Worm (Caenorhabditis elegans) whole organism, L1 larva: Measurements from ENCODE around the gene srr-10.
A peak's percentile ranks its signal among the peaks of the same experiment; 100 is the strongest.

ENCODE experiments used
- C04F5.9 ChIP-seq: sonication (generic microtip); optimal IDR thresholded peaks from 2 replicates; lab custom pipeline; 2016; ENCODE audit warnings: missing genetic modification characterization, missing compliant biosample characterization
- C16A3.4 ChIP-seq: fragments of 150-350 bp; optimal IDR thresholded peaks from 2 replicates; lab custom pipeline; 2014; ENCODE audit warnings: missing biosample characterization, missing genetic modification characterization
- C34B4.2 ChIP-seq: sonication (generic microtip); optimal IDR thresholded peaks from 2 replicates; lab custom pipeline; 2017; ENCODE audit warnings: mild to moderate bottlenecking, missing genetic modification characterization, missing compliant biosample characterization
- F16B12.6 ChIP-seq: fragments of 150-350 bp; optimal IDR thresholded peaks from 2 replicates; lab custom pipeline; 2014; ENCODE audit warnings: missing biosample characterization, missing genetic modification characterization
- Y116A8C.19 ChIP-seq: sonication (generic microtip); optimal IDR thresholded peaks from 2 replicates; lab custom pipeline; 2016; ENCODE audit warnings: missing compliant biosample characterization, missing genetic modification characterization, borderline replicate concordance
- alr-1 ChIP-seq: fragments of 200-800 bp; sonication (Bioruptor generic); optimal IDR thresholded peaks from 2 replicates; lab custom pipeline; 2018; ENCODE audit warnings: borderline replicate concordance, mild to moderate bottlenecking, missing genetic modification characterization, missing compliant biosample characterization
- blmp-1 ChIP-seq: fragments of 150-350 bp; optimal IDR thresholded peaks from 2 replicates; lab custom pipeline; 2014; ENCODE audit warnings: missing biosample characterization, missing genetic modification characterization
- ceh-63 ChIP-seq: fragments of 200-800 bp; sonication (Bioruptor generic); optimal IDR thresholded peaks from 2 replicates; lab custom pipeline; 2018; ENCODE audit warnings: mild to moderate bottlenecking, missing genetic modification characterization, missing compliant biosample characterization
- ceh-8 ChIP-seq: fragments of 200-800 bp; sonication (Bioruptor generic); optimal IDR thresholded peaks from 2 replicates; lab custom pipeline; 2018; ENCODE audit warnings: mild to moderate bottlenecking, missing genetic modification characterization, moderate library complexity, missing compliant biosample characterization
- dpl-1 ChIP-seq, 3 experiments: fragments of 150-350 bp in 2 of 3; sonication (generic microtip) in 1 of 3; optimal IDR thresholded peaks; 2 replicates each; lab custom pipeline; 2014 to 2017; ENCODE audit warnings: missing biosample characterization in 3 of 3, missing genetic modification characterization in 3 of 3, missing genetic modification reagents in 3 of 3
- efl-1 ChIP-seq, 4 experiments: fragments of 150-350 bp; optimal IDR thresholded peaks in 3 of 4; peaks in 1 of 4; 1 replicate in 1 of 4; 2 replicates in 3 of 4; lab custom pipeline; 2014; ENCODE audit warnings: missing biosample characterization in 2 of 4, missing genetic modification characterization in 2 of 4, missing genetic modification reagents in 2 of 4
- efl-3 ChIP-seq: fragments of 200-800 bp; sonication (Bioruptor generic); optimal IDR thresholded peaks from 2 replicates; lab custom pipeline; 2018; ENCODE audit warnings: mild to moderate bottlenecking, missing genetic modification characterization, missing compliant biosample characterization
- egl-13 ChIP-seq: sonication (generic microtip); optimal IDR thresholded peaks from 2 replicates; lab custom pipeline; 2016; ENCODE audit warnings: missing genotype, missing genetic modification reagents, missing genetic modification characterization, missing compliant biosample characterization
- egl-27 ChIP-seq, 2 experiments: fragments of 150-350 bp in 1 of 2; sonication (generic microtip); optimal IDR thresholded peaks; 3 replicates each; lab custom pipeline; 2017 to 2018; ENCODE audit warnings: missing biosample characterization in 2 of 2, missing genetic modification characterization in 2 of 2, missing genetic modification reagents in 2 of 2
- elt-2 ChIP-seq: sonication (generic microtip); optimal IDR thresholded peaks from 2 replicates; lab custom pipeline; 2016; ENCODE audit warnings: missing genetic modification characterization, mild to moderate bottlenecking, inconsistent platforms, missing compliant biosample characterization, missing genetic modification reagents
- elt-3 ChIP-seq, 6 experiments: fragments of 150-350 bp in 1 of 6; sonication (generic microtip); optimal IDR thresholded peaks; 2 replicates each; lab custom pipeline; 2017 to 2018; ENCODE audit warnings: missing biosample characterization in 6 of 6, missing genetic modification characterization in 6 of 6, inconsistent platforms in 1 of 6
- ets-5 ChIP-seq: fragments of 200-800 bp; sonication (Bioruptor generic); IDR thresholded peaks from 2 replicates; pipeline ENCODE4 v1.3.6; 2022; ENCODE audit warnings: missing genetic modification characterization, missing compliant biosample characterization
- fkh-10 ChIP-seq: sonication (generic microtip); optimal IDR thresholded peaks from 2 replicates; lab custom pipeline; 2017; ENCODE audit warnings: missing biosample characterization, missing genetic modification reagents, missing genetic modification characterization
- fkh-4 ChIP-seq: sonication (generic microtip); optimal IDR thresholded peaks from 2 replicates; lab custom pipeline; 2016; ENCODE audit warnings: missing compliant biosample characterization, missing genetic modification characterization, borderline replicate concordance
- grh-1 ChIP-seq: fragments of 200-800 bp; sonication (Bioruptor generic); IDR thresholded peaks from 2 replicates; pipeline ENCODE4 v1.3.6; 2022; ENCODE audit warnings: missing genetic modification reagents, missing genetic modification characterization, missing compliant biosample characterization
- hlh-4 ChIP-seq: sonication (generic microtip); optimal IDR thresholded peaks from 2 replicates; lab custom pipeline; 2016; ENCODE audit warnings: mild to moderate bottlenecking, missing genetic modification characterization, missing compliant biosample characterization
- irx-1 ChIP-seq: sonication (generic microtip); optimal IDR thresholded peaks from 2 replicates; lab custom pipeline; 2016; ENCODE audit warnings: missing genetic modification characterization, missing compliant biosample characterization
- isw-1 ChIP-seq: fragments of 200-800 bp; sonication (Bioruptor generic); IDR thresholded peaks from 2 replicates; pipeline ENCODE4 v1.3.6; 2022; ENCODE audit warnings: missing genetic modification characterization, missing compliant biosample characterization
- lin-14 ChIP-seq: fragments of 200-800 bp; sonication (Bioruptor generic); optimal IDR thresholded peaks from 2 replicates; lab custom pipeline; 2018; ENCODE audit warnings: mild to moderate bottlenecking, missing genetic modification characterization, moderate library complexity, missing compliant biosample characterization
- lin-15B ChIP-seq: fragments of 150-350 bp; sonication (generic microtip); optimal IDR thresholded peaks from 3 replicates; lab custom pipeline; 2014; ENCODE audit warnings: missing biosample characterization, missing genetic modification characterization
- lin-39 ChIP-seq: fragments of 150-350 bp; optimal IDR thresholded peaks from 2 replicates; lab custom pipeline; 2014; ENCODE audit warnings: missing biosample characterization, missing genetic modification reagents, missing genetic modification characterization
- lir-3 ChIP-seq: sonication (generic microtip); optimal IDR thresholded peaks from 2 replicates; lab custom pipeline; 2016; ENCODE audit warnings: mild to moderate bottlenecking, missing genetic modification characterization, moderate library complexity, missing compliant biosample characterization; ENCODE audit not compliant: poor library complexity
- mef-2 ChIP-seq: fragments of 150-350 bp; optimal IDR thresholded peaks from 2 replicates; lab custom pipeline; 2014; ENCODE audit warnings: missing biosample characterization, missing genetic modification characterization
- nhr-11 ChIP-seq: fragments of 150-350 bp; optimal IDR thresholded peaks from 2 replicates; lab custom pipeline; 2014; ENCODE audit warnings: missing biosample characterization, missing genetic modification characterization
- nhr-19 ChIP-seq: fragments of 200-800 bp; sonication (Bioruptor generic); conservative IDR thresholded peaks from 2 replicates; pipeline ENCODE4 v1.3.6; 2022; ENCODE audit warnings: missing genetic modification characterization, missing compliant biosample characterization
- nhr-20 ChIP-seq: sonication (generic microtip); optimal IDR thresholded peaks from 2 replicates; lab custom pipeline; 2016; ENCODE audit warnings: mild to moderate bottlenecking, missing genetic modification characterization, missing compliant biosample characterization
- nhr-71 ChIP-seq: sonication (generic microtip); optimal IDR thresholded peaks from 2 replicates; lab custom pipeline; 2016; ENCODE audit warnings: mild to moderate bottlenecking, missing genetic modification characterization, moderate library complexity, missing compliant biosample characterization
- nhr-84 ChIP-seq: sonication (generic microtip); optimal IDR thresholded peaks from 2 replicates; lab custom pipeline; 2017; ENCODE audit warnings: missing biosample characterization, missing genetic modification characterization
- nhr-85 ChIP-seq: sonication (generic microtip); peaks from one replicate; lab custom pipeline; 2016; ENCODE audit warnings: missing genetic modification characterization, inconsistent platforms, missing compliant biosample characterization
- nhr-90 ChIP-seq: sonication (generic microtip); optimal IDR thresholded peaks from 2 replicates; lab custom pipeline; 2016; ENCODE audit warnings: mild to moderate bottlenecking, missing genetic modification characterization, missing compliant biosample characterization; ENCODE audit not compliant: poor library complexity
- pax-3 ChIP-seq: fragments of 200-800 bp; sonication (Bioruptor generic); optimal IDR thresholded peaks from 2 replicates; lab custom pipeline; 2018; ENCODE audit warnings: mild to moderate bottlenecking, missing genetic modification characterization, moderate library complexity, missing compliant biosample characterization
- pqm-1 ChIP-seq: sonication (generic microtip); optimal IDR thresholded peaks from 3 replicates; lab custom pipeline; 2017; ENCODE audit warnings: missing biosample characterization, missing genetic modification characterization
- snu-23 ChIP-seq: sonication (generic microtip); optimal IDR thresholded peaks from 2 replicates; lab custom pipeline; 2016; ENCODE audit warnings: missing genetic modification characterization, missing compliant biosample characterization
- sox-4 ChIP-seq: sonication (generic microtip); optimal IDR thresholded peaks from 2 replicates; lab custom pipeline; 2016; ENCODE audit warnings: missing genetic modification characterization, missing compliant biosample characterization
- sptf-1 ChIP-seq: fragments of 150-350 bp; optimal IDR thresholded peaks from 2 replicates; lab custom pipeline; 2014; ENCODE audit warnings: missing biosample characterization, missing genetic modification characterization
- sup-37 ChIP-seq: fragments of 200-800 bp; sonication (Bioruptor generic); optimal IDR thresholded peaks from 2 replicates; lab custom pipeline; 2018; ENCODE audit warnings: mild to moderate bottlenecking, missing genetic modification characterization, missing compliant biosample characterization
- unc-62 ChIP-seq: fragments of 150-350 bp; optimal IDR thresholded peaks from 2 replicates; lab custom pipeline; 2014; ENCODE audit warnings: missing biosample characterization, missing genetic modification reagents, missing genetic modification characterization
- unc-86 ChIP-seq: sonication (generic microtip); optimal IDR thresholded peaks from 2 replicates; lab custom pipeline; 2016; ENCODE audit warnings: missing genetic modification characterization, missing compliant biosample characterization
- unc-98 ChIP-seq: fragments of 200-800 bp; sonication (Bioruptor generic); IDR thresholded peaks from 2 replicates; pipeline ENCODE4 v1.3.6; 2022; ENCODE audit warnings: missing genetic modification characterization, missing compliant biosample characterization
- xbp-1 ChIP-seq: sonication (generic microtip); optimal IDR thresholded peaks from 2 replicates; lab custom pipeline; 2016; ENCODE audit warnings: missing genetic modification characterization, missing compliant biosample characterization
- zag-1 ChIP-seq: fragments of 150-350 bp; optimal IDR thresholded peaks from 2 replicates; lab custom pipeline; 2014; ENCODE audit warnings: missing biosample characterization, missing genetic modification characterization
- zip-4 ChIP-seq: fragments of 200-800 bp; sonication (Bioruptor generic); optimal IDR thresholded peaks from 2 replicates; lab custom pipeline; 2018; ENCODE audit warnings: mild to moderate bottlenecking, missing genetic modification characterization, moderate library complexity, missing compliant biosample characterization
- ztf-11 ChIP-seq, 2 experiments: sonication (generic microtip); optimal IDR thresholded peaks; 2 replicates each; lab custom pipeline; 2016 to 2017; ENCODE audit warnings: missing genetic modification characterization in 2 of 2, missing biosample characterization in 1 of 2, missing compliant biosample characterization in 1 of 2
- ztf-4 ChIP-seq: fragments of 150-350 bp; optimal IDR thresholded peaks from 2 replicates; lab custom pipeline; 2014; ENCODE audit warnings: missing biosample characterization, missing genetic modification characterization

Gene srr-10

DNA sequence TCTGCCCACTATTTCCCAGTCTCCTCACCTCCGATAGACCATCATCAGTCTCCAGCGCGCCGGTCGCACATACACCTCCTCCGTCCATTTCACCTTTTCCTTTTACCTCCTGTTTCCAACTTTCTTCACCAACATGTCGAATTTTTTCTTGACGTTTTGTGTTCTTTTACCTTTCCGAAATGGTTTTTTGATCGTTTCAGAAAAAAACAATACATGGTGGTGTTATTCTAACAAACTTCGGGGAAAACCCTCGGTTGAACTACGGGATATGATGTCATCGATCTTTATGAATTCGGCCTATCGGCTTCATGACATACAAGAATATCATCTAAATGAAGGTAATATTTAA lies 6.8 kb upstream of the srr-10 start, which contains the start of gene Y97E10C.1:
Gene Y97E10C.1, plus strand, starts transcription at position 201 of the 349 bp plus-strand sequence.
- TF ChIP-seq sptf-1 (tag; lab: Kevin White, UChicago), result no peak
- peak; percentile 87 for TF ChIP-seq nhr-85 (tag; lab: Kevin White, UChicago)
- TF ChIP-seq unc-86 (tag; lab: Kevin White, UChicago), result no peak
- no peak for TF ChIP-seq efl-1 (optimal IDR thresholded peaks at IDR 0.05; lab: Kevin White, UChicago)
- TF ChIP-seq efl-1 (GFP tag; optimal IDR thresholded peaks at IDR 0.05 in 1 of 2; lab: Kevin White, UChicago), result peak in 1 of 2 experiments; percentile 37
- TF ChIP-seq elt-2 (tag; lab: Kevin White, UChicago), result no peak
- no peak for TF ChIP-seq lir-3 (tag; lab: Kevin White, UChicago)
- TF ChIP-seq elt-3 (tag; optimal IDR thresholded peaks at IDR 0.05; lab: Kevin White, UChicago), result peak in 1 of 6 experiments; percentile 18
- TF ChIP-seq blmp-1 (tag; lab: Kevin White, UChicago), result peak; percentile 79
- no peak for TF ChIP-seq Y116A8C.19
- no peak for TF ChIP-seq sup-37 (GFP tag; lab: Kevin White, UChicago)
- no peak for TF ChIP-seq dpl-1 (GFP tag; optimal IDR thresholded peaks at IDR 0.05; lab: Kevin White, UChicago)
- no peak for TF ChIP-seq nhr-90 (tag; lab: Kevin White, UChicago)
- TF ChIP-seq ztf-4, result no peak
- no peak for TF ChIP-seq pax-3 (tag; lab: Kevin White, UChicago)

DNA sequence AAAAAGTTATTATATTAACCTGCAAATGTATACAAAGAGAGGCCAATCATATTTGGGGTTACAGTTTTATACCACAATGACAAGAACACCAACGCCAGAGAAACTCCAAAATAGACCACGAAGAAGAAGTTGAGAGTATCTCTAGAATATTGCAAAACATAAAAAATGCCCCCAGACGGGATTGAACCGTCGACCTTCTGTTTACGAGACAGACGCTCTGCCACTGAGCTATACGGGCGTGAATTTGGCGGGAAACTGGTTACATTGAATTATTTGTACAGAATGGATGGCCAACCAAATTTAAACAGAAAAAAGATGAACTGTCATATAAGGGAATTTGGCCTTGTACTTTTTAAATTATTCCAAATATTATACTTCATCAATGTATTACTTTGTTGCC lies 4.9 kb upstream of the srr-10 start:
- peak; percentile 49 for TF ChIP-seq nhr-19 (GFP tag; lab: Robert Waterston, UW)
- no peak for TF ChIP-seq mef-2 (tag; lab: Kevin White, UChicago)
- TF ChIP-seq ztf-11 (tag; optimal IDR thresholded peaks at IDR 0.05; lab: Kevin White, UChicago), result no peak
- no peak for TF ChIP-seq hlh-4 (tag; lab: Kevin White, UChicago)
- TF ChIP-seq alr-1, result no peak
- TF ChIP-seq efl-1 (optimal IDR thresholded peaks at IDR 0.05; lab: Kevin White, UChicago), result peak; percentile 38 to 52
- peak; percentile 47 to 93 for TF ChIP-seq efl-1 (GFP tag; optimal IDR thresholded peaks at IDR 0.05 in 1 of 2; lab: Kevin White, UChicago)
- TF ChIP-seq nhr-84 (tag; lab: Kevin White, UChicago), result no peak
- TF ChIP-seq unc-62 (GFP tag; lab: Kevin White, UChicago), result no peak
- peak; percentile 49 for TF ChIP-seq lin-14 (GFP tag; lab: Kevin White, UChicago)
- no peak for TF ChIP-seq ceh-63
- no peak for TF ChIP-seq egl-13 (tag; lab: Kevin White, UChicago)
- TF ChIP-seq ceh-8 (GFP tag; lab: Kevin White, UChicago), result no peak
- no peak for TF ChIP-seq efl-3 (GFP tag; lab: Kevin White, UChicago)
- TF ChIP-seq unc-86 (tag; lab: Kevin White, UChicago), result peak; percentile 21
- TF ChIP-seq pqm-1, result no peak
- no peak for TF ChIP-seq lin-15B (tag; lab: Kevin White, UChicago)
- TF ChIP-seq zag-1 (tag; lab: Kevin White, UChicago), result no peak
- TF ChIP-seq isw-1, result no peak
- peak; percentile 14 for TF ChIP-seq irx-1 (tag; lab: Kevin White, UChicago)
- no peak for TF ChIP-seq zip-4 (GFP tag; lab: Kevin White, UChicago)
- TF ChIP-seq sup-37 (GFP tag; lab: Kevin White, UChicago), result no peak
- no peak for TF ChIP-seq C34B4.2 (tag; lab: Kevin White, UChicago)
- TF ChIP-seq unc-98, result no peak
- TF ChIP-seq nhr-11 (tag; lab: Kevin White, UChicago), result no peak
- TF ChIP-seq blmp-1 (tag; lab: Kevin White, UChicago), result peak; percentile 32
- no peak for TF ChIP-seq ets-5 (GFP tag; lab: Robert Waterston, UW)
- TF ChIP-seq C04F5.9 (tag; lab: Kevin White, UChicago), result no peak
- no peak for TF ChIP-seq F16B12.6 (tag; lab: Kevin White, UChicago)
- no peak for TF ChIP-seq sptf-1 (tag; lab: Kevin White, UChicago)
- no peak for TF ChIP-seq fkh-4
- TF ChIP-seq nhr-71 (tag; lab: Kevin White, UChicago), result peak; percentile 71
- no peak for TF ChIP-seq lin-39
- peak; percentile 79 for TF ChIP-seq snu-23 (GFP tag; lab: Kevin White, UChicago)
- peak; percentile 54 for TF ChIP-seq C16A3.4 (tag; lab: Kevin White, UChicago)
- TF ChIP-seq xbp-1 (tag; lab: Kevin White, UChicago), result peak; percentile 32
- no peak for TF ChIP-seq sox-4 (tag; lab: Kevin White, UChicago)
- TF ChIP-seq grh-1, result no peak
- no peak for TF ChIP-seq fkh-10
- TF ChIP-seq elt-2 (tag; lab: Kevin White, UChicago), result no peak
- peak; percentile 67 for TF ChIP-seq nhr-20
- TF ChIP-seq egl-27 (tag; optimal IDR thresholded peaks at IDR 0.05; lab: Kevin White, UChicago), result no peak
- TF ChIP-seq pax-3 (tag; lab: Kevin White, UChicago), result no peak
